Worm (Caenorhabditis elegans) whole organism, L4 larva: Measurements from ENCODE around the gene ZK1240.5.

Experiments used
- F26F4.8 ChIP-seq: fragments of 200-800 bp; sonication (Bioruptor generic); conservative IDR thresholded peaks from 2 replicates; pipeline ENCODE4 v1.3.6; 2022; ENCODE audit warnings: missing genetic modification characterization, missing compliant biosample characterization
- F37D6.2 ChIP-seq: sonication (generic microtip); optimal IDR thresholded peaks from 2 replicates; lab custom pipeline; 2016; ENCODE audit warnings: mild to moderate bottlenecking, missing genetic modification characterization, missing compliant biosample characterization
- T20F7.1 ChIP-seq: fragments of 200-800 bp; sonication (Bioruptor generic); optimal IDR thresholded peaks from 2 replicates; lab custom pipeline; 2018; ENCODE audit warnings: mild to moderate bottlenecking, missing genetic modification characterization, missing compliant biosample characterization
- T26A8.4 ChIP-seq: fragments of 200-800 bp; sonication (Bioruptor generic); IDR thresholded peaks from 2 replicates; pipeline ENCODE4 v1.3.6; 2022; ENCODE audit warnings: missing genetic modification characterization, missing compliant biosample characterization
- ama-1 ChIP-seq: fragments of 150-350 bp; optimal IDR thresholded peaks from 2 replicates; lab custom pipeline; 2014; ENCODE audit warnings: inconsistent platforms, mixed read lengths
- attf-4 ChIP-seq: sonication (generic microtip); optimal IDR thresholded peaks from 3 replicates; lab custom pipeline; 2017; ENCODE audit warnings: missing biosample characterization, missing genetic modification characterization
- ceh-28 ChIP-seq: fragments of 150-350 bp; optimal IDR thresholded peaks from 2 replicates; lab custom pipeline; 2014; ENCODE audit warnings: missing biosample characterization, missing genetic modification reagents, missing genetic modification characterization
- ceh-32 ChIP-seq: sonication (generic microtip); optimal IDR thresholded peaks from 2 replicates; lab custom pipeline; 2016; ENCODE audit warnings: mild to moderate bottlenecking, missing genetic modification characterization, missing compliant biosample characterization; ENCODE audit not compliant: poor library complexity
- ceh-62 ChIP-seq: sonication (generic microtip); optimal IDR thresholded peaks from 2 replicates; lab custom pipeline; 2017; ENCODE audit warnings: missing biosample characterization, missing genetic modification characterization
- ces-1 ChIP-seq: fragments of 150-350 bp; sonication (generic microtip); optimal IDR thresholded peaks from 4 replicates; lab custom pipeline; 2014; ENCODE audit warnings: missing biosample characterization, missing genetic modification reagents, missing genetic modification characterization
- daf-12 ChIP-seq: fragments of 150-350 bp; optimal IDR thresholded peaks from 2 replicates; lab custom pipeline; 2014; ENCODE audit warnings: missing biosample characterization, missing genetic modification reagents, missing genetic modification characterization
- daf-16 ChIP-seq, 3 experiments: sonication (generic microtip); optimal IDR thresholded peaks; 2 replicates each; lab custom pipeline; 2016 to 2017; ENCODE audit warnings: missing genetic modification characterization in 3 of 3, missing genetic modification reagents in 3 of 3, mild to moderate bottlenecking in 2 of 3, missing compliant biosample characterization in 2 of 3, missing biosample characterization in 1 of 3, moderate library complexity in 1 of 3
- dmd-6 ChIP-seq: fragments of 200-800 bp; sonication (Bioruptor generic); IDR thresholded peaks from 2 replicates; pipeline ENCODE4 v1.3.6; 2022; ENCODE audit warnings: missing genetic modification reagents, missing genetic modification characterization, missing compliant biosample characterization
- dmd-8 ChIP-seq: fragments of 200-800 bp; sonication (Bioruptor generic); IDR thresholded peaks from 2 replicates; pipeline ENCODE4 v1.3.6; 2022; ENCODE audit warnings: missing genetic modification characterization, missing compliant biosample characterization
- dve-1 ChIP-seq: sonication (generic microtip); optimal IDR thresholded peaks from 2 replicates; lab custom pipeline; 2017; ENCODE audit warnings: antibody characterized with exemption, mild to moderate bottlenecking, missing genetic modification characterization, missing compliant biosample characterization; ENCODE audit not compliant: insufficient read depth
- fos-1 ChIP-seq: fragments of 150-350 bp; optimal IDR thresholded peaks from 2 replicates; lab custom pipeline; 2014; ENCODE audit warnings: missing biosample characterization, missing genetic modification characterization
- gei-8 ChIP-seq: fragments of 200-800 bp; sonication (Bioruptor generic); optimal IDR thresholded peaks from 2 replicates; lab custom pipeline; 2018; ENCODE audit warnings: mild to moderate bottlenecking, missing genetic modification characterization, missing compliant biosample characterization
- hlh-11 ChIP-seq: fragments of 200-800 bp; sonication (Bioruptor generic); optimal IDR thresholded peaks from 2 replicates; lab custom pipeline; 2018; ENCODE audit warnings: mild to moderate bottlenecking, missing genetic modification characterization, missing compliant biosample characterization
- hlh-30 ChIP-seq: sonication (generic microtip); optimal IDR thresholded peaks from 2 replicates; lab custom pipeline; 2017; ENCODE audit warnings: antibody characterized with exemption, mild to moderate bottlenecking, missing genetic modification characterization, missing compliant biosample characterization; ENCODE audit not compliant: insufficient read depth
- lim-7 ChIP-seq: fragments of 200-800 bp; sonication (Bioruptor generic); IDR thresholded peaks from 2 replicates; pipeline ENCODE4 v1.3.6; 2022; ENCODE audit warnings: missing genetic modification characterization, missing compliant biosample characterization
- lin-1 ChIP-seq: fragments of 200-800 bp; sonication (Bioruptor generic); IDR thresholded peaks from 2 replicates; pipeline ENCODE4 v1.3.6; 2022; ENCODE audit warnings: missing genetic modification reagents, missing genetic modification characterization, missing compliant biosample characterization
- lin-13 ChIP-seq: fragments of 150-350 bp; optimal IDR thresholded peaks from 2 replicates; lab custom pipeline; 2014; ENCODE audit warnings: missing biosample characterization, missing genetic modification reagents, missing genetic modification characterization
- mdt-29 ChIP-seq: fragments of 200-800 bp; sonication (Bioruptor generic); IDR thresholded peaks from 2 replicates; pipeline ENCODE4 v1.3.6; 2022; ENCODE audit warnings: missing genetic modification reagents, missing genetic modification characterization, missing compliant biosample characterization
- mep-1 ChIP-seq: fragments of 150-350 bp; sonication (generic microtip); optimal IDR thresholded peaks from 3 replicates; lab custom pipeline; 2014; ENCODE audit warnings: missing biosample characterization, missing genetic modification characterization
- mxl-2 ChIP-seq: fragments of 200-800 bp; sonication (Bioruptor generic); conservative IDR thresholded peaks from 2 replicates; pipeline ENCODE4 v1.3.6; 2022; ENCODE audit warnings: missing genetic modification reagents, missing genetic modification characterization, missing compliant biosample characterization
- nhr-102 ChIP-seq: sonication (generic microtip); optimal IDR thresholded peaks from 2 replicates; lab custom pipeline; 2016; ENCODE audit warnings: mild to moderate bottlenecking, missing genetic modification characterization, moderate library complexity, missing compliant biosample characterization
- nhr-11 ChIP-seq: fragments of 150-350 bp; optimal IDR thresholded peaks from 2 replicates; lab custom pipeline; 2014; ENCODE audit warnings: missing biosample characterization, missing genetic modification characterization
- nhr-111 ChIP-seq: fragments of 200-800 bp; sonication (Bioruptor generic); optimal IDR thresholded peaks from 2 replicates; lab custom pipeline; 2018; ENCODE audit warnings: mild to moderate bottlenecking, missing genetic modification characterization, missing compliant biosample characterization
- nhr-28 ChIP-seq: fragments of 150-350 bp; optimal IDR thresholded peaks from 2 replicates; lab custom pipeline; 2014; ENCODE audit warnings: missing biosample characterization, missing genetic modification characterization
- nhr-41 ChIP-seq: fragments of 200-800 bp; sonication (Bioruptor generic); IDR thresholded peaks from 2 replicates; pipeline ENCODE4 v1.3.6; 2022; ENCODE audit warnings: missing genetic modification reagents, missing genetic modification characterization, missing compliant biosample characterization
- nhr-76 ChIP-seq: fragments of 150-350 bp; optimal IDR thresholded peaks from 2 replicates; lab custom pipeline; 2014; ENCODE audit warnings: missing biosample characterization, missing genetic modification characterization
- pqm-1 ChIP-seq: sonication (generic microtip); optimal IDR thresholded peaks from 2 replicates; lab custom pipeline; 2017; ENCODE audit warnings: missing biosample characterization, missing genetic modification characterization
- rbr-2 ChIP-seq: sonication (generic microtip); optimal IDR thresholded peaks from 2 replicates; lab custom pipeline; 2016; ENCODE audit warnings: missing genotype, missing genetic modification characterization, missing compliant biosample characterization
- sdz-12 ChIP-seq: fragments of 200-800 bp; sonication (Bioruptor generic); optimal IDR thresholded peaks from 2 replicates; lab custom pipeline; 2018; ENCODE audit warnings: mild to moderate bottlenecking, missing genetic modification characterization, missing compliant biosample characterization
- tra-1 ChIP-seq: fragments of 200-800 bp; sonication (Bioruptor generic); IDR thresholded peaks from 2 replicates; pipeline ENCODE4 v1.3.6; 2022; ENCODE audit warnings: missing genetic modification reagents, missing genetic modification characterization, missing compliant biosample characterization
- unc-62 ChIP-seq, 3 experiments: fragments of 150-350 bp in 1 of 3; sonication (generic microtip); optimal IDR thresholded peaks in 2 of 3; peaks in 1 of 3; 1 replicate in 1 of 3; 2 replicates in 2 of 3; lab custom pipeline; 2014 to 2017; ENCODE audit warnings: missing biosample characterization in 3 of 3, missing genetic modification characterization in 3 of 3, missing genetic modification reagents in 3 of 3, missing genotype in 1 of 3
- vab-7 ChIP-seq: fragments of 200-800 bp; sonication (Bioruptor generic); IDR thresholded peaks from 2 replicates; pipeline ENCODE4 v1.3.6; 2022; ENCODE audit warnings: missing genetic modification reagents, missing genetic modification characterization, missing compliant biosample characterization
- zfp-3 ChIP-seq: fragments of 200-800 bp; sonication (Bioruptor generic); conservative IDR thresholded peaks from 2 replicates; pipeline ENCODE4 v1.3.6; 2022; ENCODE audit warnings: missing genetic modification reagents, missing genetic modification characterization, missing compliant biosample characterization
- ztf-7 ChIP-seq: fragments of 150-350 bp; optimal IDR thresholded peaks from 2 replicates; lab custom pipeline; 2014; ENCODE audit warnings: missing biosample characterization, missing genetic modification characterization

Gene ZK1240.5

ce11 chrII:2332220-2332619, 14.5 kb upstream of the ZK1240.5 start, which contains the start of gene F43C11.8:
Gene F43C11.8, plus strand, starts transcription at chrII:2332520.
- no peak for TF ChIP-seq lin-13 (GFP tag; lab: Kevin White, UChicago)
- TF ChIP-seq daf-16 (GFP tag; optimal IDR thresholded peaks at IDR 0.05; lab: Kevin White, UChicago), result no peak
- TF ChIP-seq daf-16 (tag; optimal IDR thresholded peaks at IDR 0.05; lab: Kevin White, UChicago), result peak; percentile 11
- TF ChIP-seq, all 104 proteins: peak for 1

DNA sequence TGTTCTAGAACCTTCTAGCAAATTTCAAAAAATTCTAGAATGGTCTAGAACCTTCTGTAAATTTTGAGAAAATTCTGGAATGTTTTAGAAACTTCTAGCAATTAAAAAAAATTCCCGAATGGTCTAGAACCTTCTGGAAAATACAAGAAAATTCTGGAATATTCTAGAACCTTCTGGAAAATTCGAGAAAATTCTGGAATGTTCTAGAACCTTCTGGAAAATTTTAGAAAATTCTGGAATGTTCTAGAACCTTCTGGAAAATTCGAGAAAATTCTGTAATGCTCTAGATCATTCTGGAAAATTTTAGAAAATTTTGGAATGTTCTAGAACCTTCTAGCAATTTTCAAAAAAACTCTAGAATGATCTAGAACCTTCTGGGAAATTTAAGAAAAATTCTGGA, 12.7 kb upstream of the ZK1240.5 start:
- TF ChIP-seq nhr-41 (GFP tag; lab: Robert Waterston, UW) (no peak), mdt-29 (GFP tag; lab: Robert Waterston, UW) (0 out of 2 replicates have a peak, but pooled peaks have one; percentile 28)

DNA sequence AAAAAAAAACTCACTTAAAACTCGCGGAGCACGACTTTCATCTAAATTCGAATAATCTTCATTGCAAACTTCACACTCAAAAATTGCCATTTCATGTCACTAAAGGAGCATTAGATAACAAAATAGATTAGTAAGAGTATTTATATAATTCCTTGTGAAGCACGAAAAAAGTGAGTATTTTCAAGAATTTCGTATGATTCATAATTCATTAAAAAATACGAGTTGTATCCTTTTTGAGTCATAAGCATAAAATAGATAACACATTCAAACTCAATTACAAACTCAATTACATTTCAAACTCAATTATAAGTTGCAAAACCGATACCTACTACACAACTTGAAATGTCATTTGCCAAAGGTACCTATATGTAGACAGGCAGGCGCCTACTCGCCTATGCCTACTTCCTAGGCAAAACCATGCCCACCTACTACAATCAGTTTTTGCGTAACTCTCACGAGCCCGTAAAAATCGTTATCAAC, 11.3 kb upstream of the ZK1240.5 start, which contains the start of the genes ZK1240.8 and ZK1240.1:
Gene ZK1240.8, minus strand, starts transcription at position 101 of the 480 bp plus-strand sequence.
Gene ZK1240.1, plus strand, starts transcription at position 430 of the 480 bp plus-strand sequence.
- TF ChIP-seq tra-1 (GFP tag; lab: Robert Waterston, UW), result no peak
- TF ChIP-seq nhr-76, result no peak
- TF ChIP-seq unc-62 (GFP tag; optimal IDR thresholded peaks at IDR 0.05 in 1 of 2; lab: Kevin White, UChicago), result peak in 1 of 2 experiments; percentile 86
- TF ChIP-seq unc-62 (tag; optimal IDR thresholded peaks at IDR 0.05; lab: Kevin White, UChicago), result no peak
- TF ChIP-seq daf-12 (tag; lab: Kevin White, UChicago), result no peak
- TF ChIP-seq zfp-3, result no peak
- no peak for TF ChIP-seq ces-1
- peak; percentile 3 for TF ChIP-seq nhr-28 (tag; lab: Kevin White, UChicago)
- no peak for TF ChIP-seq nhr-111

ce11 chrII:2324956-2325355, 7.2 kb upstream of the ZK1240.5 start, which contains the start of gene ZK1240.11:
Gene ZK1240.11, plus strand, starts transcription at chrII:2325256.
- TF ChIP-seq T26A8.4 (GFP tag; lab: Robert Waterston, UW), result no peak
- TF ChIP-seq nhr-11 (tag; lab: Kevin White, UChicago), result no peak
- no peak for TF ChIP-seq mxl-2
- TF ChIP-seq F37D6.2 (tag; lab: Kevin White, UChicago), result no peak
- no peak for TF ChIP-seq nhr-102
- TF ChIP-seq ama-1 (lab: Kevin White, UChicago), result no peak
- no peak for TF ChIP-seq ztf-7 (tag; lab: Kevin White, UChicago)
- TF ChIP-seq gei-8 (GFP tag; lab: Kevin White, UChicago), result no peak
- no peak for TF ChIP-seq ceh-62 (tag; lab: Kevin White, UChicago)
- TF ChIP-seq attf-4 (tag; lab: Kevin White, UChicago), result no peak
- no peak for TF ChIP-seq rbr-2
- no peak for TF ChIP-seq ceh-32 (tag; lab: Kevin White, UChicago)
- no peak for TF ChIP-seq vab-7 (GFP tag; lab: Robert Waterston, UW)
- no peak for TF ChIP-seq T20F7.1
- TF ChIP-seq lin-13 (GFP tag; lab: Kevin White, UChicago), result no peak

- TF ChIP-seq hlh-30, result peak; percentile 29
- TF ChIP-seq mep-1, result no peak
- TF ChIP-seq F26F4.8 (GFP tag; lab: Robert Waterston, UW), result no peak
- TF ChIP-seq nhr-28 (tag; lab: Kevin White, UChicago), result peak; percentile 69
- TF ChIP-seq ceh-62 (tag; lab: Kevin White, UChicago), result no peak
- TF ChIP-seq dve-1 (tag; lab: Kevin White, UChicago), result peak; percentile 51
- TF ChIP-seq ceh-28 (tag; lab: Kevin White, UChicago), result no peak
- peak; percentile 55 for TF ChIP-seq hlh-11
- no peak for TF ChIP-seq dmd-8 (GFP tag; lab: Robert Waterston, UW)
- TF ChIP-seq sdz-12 (GFP tag; lab: Kevin White, UChicago), result no peak
- peak; percentile 76 for TF ChIP-seq dmd-6 (GFP tag; lab: Robert Waterston, UW)
- TF ChIP-seq lin-1 (GFP tag; lab: Robert Waterston, UW), result peak; percentile 17; the same call in 1 of the 2 replicates
- peak; percentile 85 for TF ChIP-seq pqm-1 (tag; lab: Kevin White, UChicago)
- TF ChIP-seq lim-7, result no peak
- no peak for TF ChIP-seq fos-1
- no peak for TF ChIP-seq daf-16 (GFP tag; optimal IDR thresholded peaks at IDR 0.05; lab: Kevin White, UChicago)
- TF ChIP-seq daf-16 (tag; optimal IDR thresholded peaks at IDR 0.05; lab: Kevin White, UChicago), result peak; percentile 72
These were observed 5.3 kb upstream of the ZK1240.5 start, which contains the start of the genes ZK1240.6 and ZK1240.2 for ce11 chrII:2322857-2323518. Gene ZK1240.6, minus strand, starts transcription at chrII:2322907. Gene ZK1240.2, plus strand, starts transcription at chrII:2323376.
